Fruit fly (Drosophila melanogaster) whole organism, adult: ENCODE data around the gene CG12531.

Experiments used
- CG12768 ChIP-seq: fragments of 200-800 bp; sonication (Bioruptor generic); optimal IDR thresholded peaks from 2 replicates; lab custom pipeline; 2017; ENCODE audit warnings: missing biosample characterization, missing genetic modification characterization, mild to moderate bottlenecking, moderate library complexity, missing genetic modification reagents
- CG1620 ChIP-seq: fragments of 200-800 bp; sonication (Bioruptor generic); optimal IDR thresholded peaks from 2 replicates; lab custom pipeline; 2016; ENCODE audit warnings: missing biosample characterization, missing genetic modification characterization
- CG33017 ChIP-seq: fragments of 200-800 bp; sonication (Bioruptor generic); optimal IDR thresholded peaks from 2 replicates; lab custom pipeline; 2018; ENCODE audit warnings: missing biosample characterization, mild to moderate bottlenecking, missing genetic modification characterization, moderate library complexity
- CG7045 ChIP-seq: fragments of 200-800 bp; sonication (Bioruptor generic); optimal IDR thresholded peaks from 2 replicates; lab custom pipeline; 2017; ENCODE audit warnings: missing biosample characterization, mild to moderate bottlenecking, missing genetic modification characterization
- CG7101 ChIP-seq: fragments of 200-800 bp; sonication (Bioruptor generic); optimal IDR thresholded peaks from 2 replicates; lab custom pipeline; 2018; ENCODE audit warnings: missing biosample characterization, mild to moderate bottlenecking, missing genetic modification characterization, moderate library complexity
- Clk ChIP-seq: fragments of 200-800 bp; sonication (Bioruptor generic); optimal IDR thresholded peaks from 2 replicates; lab custom pipeline; 2017; ENCODE audit warnings: missing biosample characterization, missing genetic modification characterization
- Hr96 ChIP-seq: fragments of 200-800 bp; sonication (Bioruptor generic); optimal IDR thresholded peaks from 2 replicates; lab custom pipeline; 2016; ENCODE audit warnings: missing biosample characterization, missing genetic modification characterization
- bab1 ChIP-seq: fragments of 200-800 bp; sonication (Bioruptor generic); optimal IDR thresholded peaks from 3 replicates; lab custom pipeline; 2019; ENCODE audit warnings: missing biosample characterization, mild to moderate bottlenecking, missing genetic modification characterization, moderate library complexity
- cnc ChIP-seq, 2 experiments: fragments of >200 bp; optimal IDR thresholded peaks; 2 replicates each; lab custom pipeline; 2017
- kay ChIP-seq: fragments of 200-800 bp; sonication (Bioruptor generic); peaks from one replicate; lab custom pipeline; 2016; ENCODE audit warnings: missing biosample characterization, missing genetic modification characterization, borderline replicate concordance
- pad ChIP-seq: fragments of 200-800 bp; sonication (Bioruptor generic); optimal IDR thresholded peaks from 3 replicates; lab custom pipeline; 2017; ENCODE audit warnings: missing biosample characterization, missing genetic modification characterization, mild to moderate bottlenecking, moderate library complexity, missing genetic modification reagents

dm6 chrX:19683040-19683875 is 35.5 kb upstream of the CG12531 start, which contains the start of the genes dome and Ubqn:
- TF ChIP-seq pad (peak; percentile 50), cnc (optimal IDR thresholded peaks at IDR 0.05; lab: Kevin White, UChicago) (no peak), Hr96 (GFP tag; lab: Kevin White, UChicago) (peak; percentile 49), CG12768 (GFP tag; lab: Kevin White, UChicago) (peak; percentile 56), bab1 (GFP tag; lab: Kevin White, UChicago) (peak; percentile 55), CG7101 (tag; lab: Kevin White, UChicago) (peak; percentile 14), CG1620 (no peak), CG7045 (no peak), CG33017 (tag; lab: Kevin White, UChicago) (no peak), kay (GFP tag; lab: Kevin White, UChicago) (no peak), Clk (GFP tag; lab: Kevin White, UChicago) (no peak)
